Fruit fly (Drosophila melanogaster): Measurements from ENCODE around the gene baz.

baz gene

dm6 chrX:17172777-17173315, 13.0 kb downstream of the baz start:
- TF ChIP-seq salr (GFP tag; optimal IDR thresholded peaks at IDR 0.05) (no peak), dsx (GFP tag; optimal IDR thresholded peaks at IDR 0.05; ENCODE audit: poor library complexity, severe bottlenecking) (no peak), Blimp-1 (GFP tag; optimal IDR thresholded peaks at IDR 0.05) (peak; percentile 5), CG10669 (GFP tag; optimal IDR thresholded peaks at IDR 0.05) (no peak), svp (GFP tag) (peak; percentile 9), esn (GFP tag; optimal IDR thresholded peaks at IDR 0.05) (no peak), Eip78C (GFP tag) (peak; percentile 31), net (GFP tag; optimal IDR thresholded peaks at IDR 0.05) (no peak)

DNA sequence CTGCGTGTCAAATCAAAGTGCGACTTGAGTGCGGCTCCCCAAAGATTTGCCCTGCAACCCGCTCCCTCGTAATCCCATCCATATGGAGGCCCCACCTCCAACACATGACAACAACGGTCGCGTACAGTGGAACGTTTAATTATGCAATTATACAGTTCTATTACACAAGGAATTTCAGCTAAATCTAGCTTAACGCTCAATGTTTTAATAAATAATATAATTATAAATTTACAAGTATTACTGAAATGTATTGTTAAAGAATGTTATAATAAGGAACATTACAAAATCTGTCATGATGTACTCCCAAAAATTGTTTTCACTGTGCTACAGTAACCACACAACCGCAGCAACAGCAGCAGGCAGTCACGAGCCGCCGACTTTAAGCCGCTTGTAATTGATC, 14.3 kb downstream of the baz start:
- TF ChIP-seq Eip93F (GFP tag; optimal IDR thresholded peaks at IDR 0.05) (no peak), CG7368 (GFP tag; optimal IDR thresholded peaks at IDR 0.05) (no peak), fkh (GFP tag; optimal IDR thresholded peaks at IDR 0.05) (no peak), CG6854 (GFP tag; optimal IDR thresholded peaks at IDR 0.05) (no peak), salr (GFP tag; optimal IDR thresholded peaks at IDR 0.05) (no peak), CG6163 (GFP tag; IDR thresholded peaks at IDR 0.05) (peak; percentile 40; the same call in 1 of the 3 replicates), Ets96B (tag; optimal IDR thresholded peaks at IDR 0.05) (no peak), CG31627 (GFP tag; optimal IDR thresholded peaks at IDR 0.05) (no peak), CG11762 (GFP tag; optimal IDR thresholded peaks at IDR 0.05; ENCODE audit: insufficient read depth) (no peak), Sox102F (GFP tag; optimal IDR thresholded peaks at IDR 0.05) (no peak), eg (GFP tag; IDR thresholded peaks at IDR 0.05) (peak; percentile 58; the same call in 2 of the 3 replicates), CG6792 (GFP tag; optimal IDR thresholded peaks at IDR 0.05) (no peak), CG4318 (GFP tag; optimal IDR thresholded peaks at IDR 0.05) (no peak), Smox (GFP tag; optimal IDR thresholded peaks at IDR 0.05) (no peak), CG8119 (GFP tag; IDR thresholded peaks at IDR 0.05) (no peak), CG6808 (GFP tag; optimal IDR thresholded peaks at IDR 0.05) (no peak), CG16779 (tag; optimal IDR thresholded peaks at IDR 0.05) (no peak), ss (GFP tag; optimal IDR thresholded peaks at IDR 0.05) (no peak), Sox15 (GFP tag; optimal IDR thresholded peaks at IDR 0.05) (no peak), CG3919 (GFP tag; optimal IDR thresholded peaks at IDR 0.05) (no peak), Met (GFP tag; optimal IDR thresholded peaks at IDR 0.05) (no peak), CG11294 (GFP tag; IDR thresholded peaks at IDR 0.05) (peak; percentile 31; the same call in 1 of the 2 replicates), CG8319 (GFP tag; optimal IDR thresholded peaks at IDR 0.05) (no peak), svp (GFP tag) (peak; percentile 6), CG3032 (tag; optimal IDR thresholded peaks at IDR 0.05) (no peak), CG34406 (GFP tag; optimal IDR thresholded peaks at IDR 0.05) (no peak), fd85E (GFP tag; optimal IDR thresholded peaks at IDR 0.05) (no peak), dsx (GFP tag; optimal IDR thresholded peaks at IDR 0.05; ENCODE audit: poor library complexity, severe bottlenecking) (no peak), vri (GFP tag; optimal IDR thresholded peaks at IDR 0.05) (no peak), topi (GFP tag; optimal IDR thresholded peaks at IDR 0.05) (no peak), Eip78C (GFP tag) (peak; percentile 9), spab (GFP tag; optimal IDR thresholded peaks at IDR 0.05) (no peak), CG6276 (GFP tag; optimal IDR thresholded peaks at IDR 0.05) (no peak), fd59A (GFP tag; optimal IDR thresholded peaks at IDR 0.05) (no peak), Gug (GFP tag; IDR thresholded peaks at IDR 0.05) (no peak; the same call in 1 of the 2 replicates), cyc (GFP tag; optimal IDR thresholded peaks at IDR 0.05) (no peak), pdm3 (GFP tag; optimal IDR thresholded peaks at IDR 0.05) (no peak), CG9139 (GFP tag; optimal IDR thresholded peaks at IDR 0.05) (no peak), CG10669 (GFP tag; optimal IDR thresholded peaks at IDR 0.05) (no peak), Hr38 (GFP tag; optimal IDR thresholded peaks at IDR 0.05) (no peak), Hr4 (GFP tag; optimal IDR thresholded peaks at IDR 0.05) (no peak), Eip75B (GFP tag; optimal IDR thresholded peaks at IDR 0.05) (no peak), Ets21C (GFP tag; optimal IDR thresholded peaks at IDR 0.05) (no peak), Lpt (GFP tag; optimal IDR thresholded peaks at IDR 0.05) (no peak), CG32006 (GFP tag; optimal IDR thresholded peaks at IDR 0.05) (peak; percentile 45), CG1621 (tag; optimal IDR thresholded peaks at IDR 0.05) (no peak)

All from whole organism, prepupa.